Fruit fly (Drosophila melanogaster): ENCODE results near the gene Xport-B.

The Xport-B gene

DNA sequence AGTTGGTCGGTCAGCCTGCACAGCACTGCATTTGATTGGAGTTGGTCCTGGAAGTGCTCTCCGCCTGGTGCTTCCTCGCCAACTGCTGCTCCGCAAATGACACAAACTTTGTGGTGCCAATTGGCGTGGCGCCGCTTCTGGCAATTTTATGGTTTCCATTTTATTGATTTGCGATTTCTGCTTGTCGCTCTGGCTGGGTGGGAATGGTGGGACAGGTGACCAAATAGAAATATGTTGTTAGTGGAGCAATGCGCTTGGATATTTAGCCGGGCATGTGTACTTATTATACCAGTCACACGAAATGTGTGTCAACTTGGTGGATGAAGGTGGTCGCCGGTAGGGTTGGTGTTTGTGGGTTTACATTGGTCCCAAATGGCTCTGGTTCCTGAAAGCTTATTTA lies at the start of gene Xport-B, which contains the start of gene Xport-A:
Gene Xport-B (minus strand): TSS at position 101 of the 400 bp plus-strand sequence.
Gene Xport-A (minus strand): TSS at position 101 of the 400 bp plus-strand sequence.
- TF ChIP-seq CG17801 (GFP tag; optimal IDR thresholded peaks at IDR 0.05; ENCODE audit: partially characterized antibody), result no peak

DNA sequence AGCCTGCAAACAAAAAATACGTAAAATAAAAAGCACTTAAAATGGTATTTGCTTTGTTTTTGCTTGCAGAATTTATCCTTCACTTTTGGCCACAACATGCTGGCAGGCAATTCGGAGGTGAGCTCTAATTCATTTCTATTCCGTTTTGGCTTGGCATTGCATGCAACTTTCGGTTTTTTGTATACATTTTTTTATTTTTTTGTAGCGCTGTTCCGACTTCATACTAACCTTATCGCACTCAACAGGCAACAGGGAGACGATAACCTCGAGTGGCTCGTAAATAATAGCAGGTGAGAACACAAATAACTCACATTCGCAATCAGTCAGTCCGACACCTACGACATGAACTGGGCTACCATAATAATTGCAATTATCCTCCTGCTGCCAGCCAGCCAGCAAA lies 32.9 kb upstream of the Xport-B start, which contains the start of gene CG4783:
Gene CG4783 (plus strand): TSS at position 301 of the 400 bp plus-strand sequence.
- no peak for TF ChIP-seq CG17801 (GFP tag; optimal IDR thresholded peaks at IDR 0.05; ENCODE audit: partially characterized antibody)

DNA sequence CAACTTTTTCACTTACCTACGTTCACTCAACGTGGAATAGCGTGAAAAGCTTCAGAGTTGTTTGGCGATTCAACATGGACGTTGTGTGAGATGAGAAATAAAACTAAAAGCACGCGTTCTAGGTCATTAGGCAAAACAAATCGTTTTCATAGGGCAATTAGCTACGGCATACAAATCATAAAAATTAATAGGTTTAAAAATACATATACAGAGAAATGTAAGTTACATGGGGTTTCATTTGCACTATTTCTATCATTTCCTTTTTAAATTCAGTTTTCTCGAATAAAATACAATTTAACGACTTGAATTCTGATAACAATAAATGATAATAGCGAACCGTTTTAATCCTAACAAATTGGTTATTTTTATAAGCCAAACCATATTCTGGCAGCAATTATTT lies 27.1 kb upstream of the Xport-B start, which contains the start of gene CG46042:
Gene CG46042 (minus strand): TSS at position 101 of the 400 bp plus-strand sequence.
- no peak for TF ChIP-seq CG17801 (GFP tag; optimal IDR thresholded peaks at IDR 0.05; ENCODE audit: partially characterized antibody)

DNA sequence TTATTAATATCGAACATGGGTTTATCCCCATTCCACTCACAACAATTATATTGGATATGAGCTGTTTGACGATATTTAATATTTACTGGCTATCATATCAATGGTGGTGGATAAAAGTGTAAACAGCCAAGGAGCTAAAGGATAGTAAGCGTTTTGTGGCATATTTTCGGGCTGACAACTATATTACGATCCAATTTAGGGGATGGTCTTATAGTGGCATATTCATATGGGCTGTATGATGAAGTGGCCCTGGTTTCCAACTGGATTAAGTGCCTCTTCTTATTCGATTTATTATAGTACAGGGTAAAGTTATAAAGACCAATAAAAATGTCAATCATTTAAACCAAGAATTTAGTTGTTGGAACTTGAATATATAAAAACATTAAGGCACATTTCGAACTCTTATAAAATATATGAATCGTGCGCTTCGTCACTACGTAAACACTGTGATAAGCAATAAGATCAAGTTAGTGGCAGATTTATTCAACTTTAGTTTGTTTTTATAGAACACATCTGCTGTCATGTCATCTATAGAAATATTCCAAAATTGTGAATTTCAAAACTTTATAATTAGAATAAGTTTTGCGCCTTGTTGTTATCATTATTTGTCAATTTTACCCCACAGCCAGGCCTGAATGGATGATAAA lies 23.9 kb upstream of the Xport-B start:
- no peak for TF ChIP-seq CG17801 (GFP tag; optimal IDR thresholded peaks at IDR 0.05; ENCODE audit: partially characterized antibody)

DNA sequence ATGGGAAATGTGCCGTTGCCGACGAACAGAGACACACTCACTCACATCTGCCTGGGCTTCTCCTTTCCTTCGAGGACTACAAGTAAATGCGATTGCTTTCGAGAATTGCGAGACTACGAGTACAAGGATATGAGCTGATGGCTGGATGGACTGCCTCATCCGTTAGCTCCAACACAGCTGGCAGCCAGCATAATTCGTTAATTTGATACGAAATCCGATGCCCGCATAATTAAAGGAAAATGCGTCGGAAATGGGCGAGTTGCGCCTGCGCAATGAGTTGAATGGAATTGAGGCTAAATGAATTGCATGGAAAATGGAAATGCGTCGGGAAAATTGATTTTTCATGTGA lies 20.5 kb upstream of the Xport-B start:
- no peak for TF ChIP-seq CG17801 (GFP tag; optimal IDR thresholded peaks at IDR 0.05; ENCODE audit: partially characterized antibody)

DNA sequence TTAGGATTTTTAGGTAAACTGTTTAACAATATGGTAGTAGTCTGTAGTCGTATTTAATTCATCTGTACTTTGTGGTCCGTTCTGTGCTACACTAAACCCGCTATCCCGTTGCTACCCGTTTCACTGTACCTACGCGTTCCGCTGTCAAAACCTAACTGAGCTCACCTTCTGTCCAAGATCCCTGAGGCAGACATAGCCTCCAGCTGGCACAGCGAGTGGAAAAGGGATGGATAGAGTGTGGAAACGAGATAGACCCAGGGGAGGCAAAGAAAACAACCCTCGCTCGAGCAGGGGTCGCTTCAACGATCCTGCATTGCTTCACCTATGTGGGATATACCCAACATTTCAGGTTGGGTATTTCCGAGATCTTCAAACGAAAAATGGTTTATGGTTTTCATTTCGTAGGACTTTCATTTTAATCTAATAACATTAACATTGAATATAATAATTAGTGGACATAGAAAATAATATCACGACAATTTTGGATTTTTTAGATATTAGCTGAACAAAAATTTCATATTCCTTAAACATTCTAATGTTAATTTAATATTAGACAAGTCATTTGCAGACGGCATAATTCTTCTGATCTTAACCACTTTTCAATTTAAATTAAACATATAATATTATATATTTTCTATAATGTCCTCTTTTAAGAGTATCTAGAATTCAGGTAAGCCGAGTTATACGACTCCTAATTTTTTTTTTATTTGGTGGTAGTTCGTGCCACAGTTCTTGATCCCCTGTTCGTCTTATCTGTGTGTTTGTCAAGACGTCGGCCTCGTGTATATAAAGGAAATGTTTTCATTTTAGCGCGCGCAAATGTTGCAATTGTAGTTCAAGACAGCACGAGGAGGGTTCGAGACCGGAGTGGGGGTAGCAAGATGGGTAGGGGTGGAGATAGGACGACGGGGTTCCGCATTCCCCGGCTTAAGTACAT lies 19.9 kb upstream of the Xport-B start, which contains the start of gene mira:
Gene mira (minus strand): TSS at position 281 of the 937 bp plus-strand sequence.
- no peak for TF ChIP-seq CG17801 (GFP tag; optimal IDR thresholded peaks at IDR 0.05; ENCODE audit: partially characterized antibody)

DNA sequence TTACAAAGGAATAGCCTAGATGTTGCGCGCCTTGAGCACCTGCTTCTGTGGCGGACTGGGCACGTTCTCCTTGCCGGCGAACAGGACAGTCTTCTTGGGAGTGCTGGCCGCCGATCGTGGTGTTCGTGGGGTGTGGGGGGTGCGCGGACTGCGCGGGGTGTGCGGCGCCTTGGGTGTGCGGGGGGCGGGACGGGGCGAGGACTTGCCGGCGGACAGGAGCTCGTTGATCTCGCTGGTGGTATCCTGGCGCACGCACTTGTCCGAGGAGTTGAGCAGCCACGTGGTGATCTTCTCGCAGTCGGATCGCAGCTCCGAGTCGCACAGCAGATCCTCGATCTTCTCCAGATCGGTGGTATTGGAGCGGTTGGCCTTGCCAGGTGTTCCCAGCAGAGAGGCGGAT lies 17.0 kb upstream of the Xport-B start:
- TF ChIP-seq CG17801 (GFP tag; optimal IDR thresholded peaks at IDR 0.05; ENCODE audit: partially characterized antibody), result no peak

DNA sequence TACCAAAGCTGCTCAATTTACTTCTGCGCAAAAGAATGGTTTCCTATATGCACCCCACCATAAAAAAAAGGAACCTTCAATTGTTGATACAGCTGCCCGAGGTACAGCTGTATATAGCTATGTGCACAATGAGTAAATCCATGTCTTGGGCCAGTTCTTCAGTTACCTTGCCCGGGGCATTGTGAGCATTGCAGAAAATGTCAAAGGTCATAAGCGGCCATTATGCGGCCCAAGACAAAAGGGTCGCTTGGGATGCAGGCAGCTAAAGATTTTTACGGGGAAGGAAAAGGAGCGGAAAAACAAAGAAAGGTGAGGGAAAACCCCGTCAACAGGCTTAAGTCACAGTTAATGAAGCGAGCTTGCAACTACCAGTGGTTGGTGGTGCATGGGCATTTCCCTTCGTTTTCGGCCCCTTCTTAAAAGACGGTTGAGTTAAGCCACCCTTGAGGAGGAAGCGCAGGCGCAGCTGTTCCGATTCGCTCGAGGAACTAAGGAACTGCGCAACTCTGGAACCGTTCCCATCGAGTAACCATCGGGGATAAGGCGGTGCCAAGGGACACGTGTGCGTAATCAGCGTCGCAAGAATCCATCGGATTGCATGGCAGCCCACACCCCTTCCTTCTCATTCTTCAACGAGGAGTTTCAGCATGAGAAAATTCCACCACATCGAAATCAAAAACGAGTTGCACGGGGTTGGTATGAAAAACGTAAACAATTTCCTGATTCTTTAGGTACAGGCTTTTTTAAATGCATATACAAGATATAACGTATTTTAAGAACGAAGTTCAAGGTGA lies 15.9 kb upstream of the Xport-B start:
- no peak for TF ChIP-seq CG17801 (GFP tag; optimal IDR thresholded peaks at IDR 0.05; ENCODE audit: partially characterized antibody)

DNA sequence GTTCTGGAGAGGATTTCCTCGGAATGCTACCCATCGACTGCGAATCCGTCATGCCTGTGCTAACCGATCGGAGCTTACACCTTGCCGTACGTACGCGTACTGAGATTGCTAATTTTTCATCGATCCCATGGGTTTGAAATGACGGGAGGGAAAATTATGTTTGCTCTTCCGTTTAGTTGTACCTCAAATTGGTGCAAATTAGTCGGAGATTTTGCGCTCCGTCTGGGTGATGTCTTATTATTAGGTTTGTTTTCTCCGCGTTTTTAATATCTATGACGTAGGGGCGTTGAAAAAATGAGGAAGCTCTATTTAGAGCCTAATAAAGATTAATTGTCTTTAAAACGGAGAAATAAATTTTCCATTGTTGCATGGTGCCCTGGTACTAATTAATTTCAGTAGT lies 13.3 kb upstream of the Xport-B start, which contains the start of gene CG4459:
Gene CG4459 (minus strand): TSS at position 101 of the 400 bp plus-strand sequence.
- TF ChIP-seq CG17801 (GFP tag; optimal IDR thresholded peaks at IDR 0.05; ENCODE audit: partially characterized antibody), result no peak

DNA sequence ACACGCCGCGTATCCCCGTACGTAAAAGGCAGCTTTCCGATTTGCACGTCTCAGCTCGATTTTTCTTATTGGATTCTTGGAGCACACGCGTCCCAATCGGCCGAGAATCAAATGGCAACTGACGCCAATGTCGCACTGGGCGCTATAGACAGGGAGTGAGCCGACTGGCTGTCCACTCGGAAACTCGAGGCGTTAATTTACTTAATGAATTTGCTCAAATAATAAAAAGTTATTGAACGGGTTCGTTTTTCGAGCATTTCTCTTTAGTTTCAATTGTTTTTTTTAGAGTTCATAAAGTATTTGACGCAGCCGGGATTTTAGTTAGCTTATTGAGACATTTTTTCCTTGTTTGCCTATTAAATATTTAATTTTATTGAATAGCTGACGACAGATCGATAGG lies 10.1 kb upstream of the Xport-B start, which contains the start of gene CG4462:
Gene CG4462 (minus strand): TSS at position 101 of the 400 bp plus-strand sequence.
- no peak for TF ChIP-seq CG17801 (GFP tag; optimal IDR thresholded peaks at IDR 0.05; ENCODE audit: partially characterized antibody)

DNA sequence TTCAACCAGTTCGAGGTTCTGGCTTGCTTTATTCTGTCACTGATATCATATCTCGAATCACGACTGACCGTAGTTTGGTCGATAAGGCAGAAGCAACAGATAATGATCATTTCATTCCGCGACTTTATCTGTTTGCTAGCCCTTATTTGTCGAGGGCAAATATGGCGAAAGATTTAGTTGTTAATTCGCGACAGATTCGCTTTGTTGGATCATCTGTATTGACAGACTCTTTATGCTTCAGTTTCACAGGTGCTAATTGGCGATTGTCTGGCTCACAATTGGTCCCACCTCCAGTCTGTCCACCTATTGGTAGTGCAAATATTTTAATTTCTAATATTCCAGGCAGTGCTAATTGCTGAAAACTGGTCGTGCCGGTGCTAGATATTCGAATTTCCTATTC lies 9.1 kb upstream of the Xport-B start:
- TF ChIP-seq CG17801 (GFP tag; optimal IDR thresholded peaks at IDR 0.05; ENCODE audit: partially characterized antibody), result peak; percentile 4

DNA sequence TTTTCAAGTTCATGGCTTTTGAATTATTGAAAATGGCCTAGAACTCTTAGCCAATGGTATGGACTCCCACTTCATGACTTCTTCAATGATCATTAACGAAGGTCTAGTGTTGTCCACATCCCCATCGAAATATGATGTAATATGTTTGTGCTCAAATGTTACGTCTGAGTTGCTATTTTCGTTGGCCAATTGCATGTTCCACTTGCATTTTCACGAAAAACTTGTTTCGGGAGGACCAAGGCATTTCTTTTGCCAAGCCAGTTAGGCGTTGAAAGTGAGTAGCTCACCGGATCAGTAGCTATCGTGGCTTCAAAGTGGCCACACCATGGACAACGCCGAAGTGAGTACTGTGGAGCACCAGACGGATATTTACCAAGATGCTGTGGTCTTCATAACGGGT lies 3.0 kb upstream of the Xport-B start, which contains the start of gene CG4770:
Gene CG4770 (plus strand): TSS at position 301 of the 400 bp plus-strand sequence.
- no peak for TF ChIP-seq CG17801 (GFP tag; optimal IDR thresholded peaks at IDR 0.05; ENCODE audit: partially characterized antibody)

DNA sequence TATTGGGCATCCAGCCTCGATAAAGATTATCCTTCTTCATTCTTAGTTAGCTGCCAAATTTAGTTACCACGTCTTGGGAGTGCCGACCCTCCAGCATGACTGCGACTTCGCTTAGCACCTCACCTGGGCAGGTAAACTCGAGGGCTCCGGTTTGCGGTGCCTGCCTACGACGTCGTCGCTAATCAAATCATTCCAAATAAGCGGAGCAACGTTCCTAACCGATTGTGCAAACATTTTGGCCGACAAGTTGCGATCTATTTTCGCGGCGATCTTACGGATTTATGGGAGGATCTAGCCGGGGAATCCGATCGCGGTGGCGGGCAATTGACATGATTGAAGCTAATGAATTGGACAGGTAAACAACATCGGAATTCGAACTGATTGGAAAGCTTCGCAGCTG lies 2.5 kb upstream of the Xport-B start, which contains the start of gene CG4465:
Gene CG4465 (minus strand): TSS at position 101 of the 400 bp plus-strand sequence.
- TF ChIP-seq CG17801 (GFP tag; optimal IDR thresholded peaks at IDR 0.05; ENCODE audit: partially characterized antibody), result no peak

DNA sequence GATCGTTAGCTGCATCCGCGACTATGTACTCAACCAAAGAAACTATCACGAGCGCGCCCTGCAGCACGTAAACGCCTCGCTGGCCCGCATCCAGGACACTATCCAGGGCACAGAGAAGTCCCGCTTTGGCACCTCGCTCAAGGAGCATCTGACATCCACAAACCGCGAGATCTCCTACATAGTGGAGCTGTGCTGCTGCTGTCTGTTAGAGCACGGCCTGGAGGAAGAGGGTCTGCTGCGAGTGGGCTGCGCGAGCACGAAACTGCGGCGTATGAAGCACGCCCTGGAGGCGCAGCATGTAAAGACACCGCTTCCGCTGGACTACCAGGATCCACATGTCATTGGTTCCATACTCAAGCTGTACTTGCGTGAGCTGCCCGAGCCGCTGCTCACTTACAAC lies 4.2 kb downstream of the Xport-B start:
- no peak for TF ChIP-seq CG17801 (GFP tag; optimal IDR thresholded peaks at IDR 0.05; ENCODE audit: partially characterized antibody)
